Worm (Caenorhabditis elegans) whole organism, mixed stage, embryonic: ENCODE results near the gene lov-1.

Source experiments
- blmp-1 ChIP-seq: fragments of 150-350 bp; optimal IDR thresholded peaks from 2 replicates; lab custom pipeline; 2014; ENCODE audit warnings: missing biosample characterization, missing genetic modification characterization
- elt-3 ChIP-seq: fragments of 150-350 bp; optimal IDR thresholded peaks from 2 replicates; lab custom pipeline; 2014; ENCODE audit warnings: missing biosample characterization, missing genetic modification characterization
- lin-32 ChIP-seq: fragments of 200-800 bp; sonication (Bioruptor generic); optimal IDR thresholded peaks from 2 replicates; lab custom pipeline; 2018; ENCODE audit warnings: mild to moderate bottlenecking, missing genetic modification characterization, missing compliant biosample characterization
- nhr-76 ChIP-seq: sonication (generic microtip); optimal IDR thresholded peaks from 2 replicates; lab custom pipeline; 2017; ENCODE audit warnings: missing biosample characterization, missing genetic modification characterization
- sptf-1 ChIP-seq: sonication (generic microtip); optimal IDR thresholded peaks from 2 replicates; lab custom pipeline; 2017; ENCODE audit warnings: mild to moderate bottlenecking, missing genetic modification characterization, moderate library complexity, missing compliant biosample characterization
- unc-39 ChIP-seq: fragments of 150-350 bp; optimal IDR thresholded peaks from 2 replicates; lab custom pipeline; 2014; ENCODE audit warnings: missing biosample characterization, missing genetic modification characterization
- unc-62 ChIP-seq: fragments of 150-350 bp; optimal IDR thresholded peaks from 2 replicates; lab custom pipeline; 2014; ENCODE audit warnings: missing biosample characterization, missing genetic modification reagents, missing genetic modification characterization

ce11 chrII:10065472-10065871, 56.2 kb downstream of the lov-1 start:
- TF ChIP-seq nhr-76 (tag; lab: Kevin White, UChicago): no peak
- TF ChIP-seq elt-3 (tag; lab: Kevin White, UChicago): no peak
- no peak for TF ChIP-seq blmp-1
- peak; percentile 68 for TF ChIP-seq sptf-1 (tag; lab: Kevin White, UChicago)
- TF ChIP-seq lin-32 (GFP tag; lab: Kevin White, UChicago): no peak
- TF ChIP-seq unc-62: no peak
- TF ChIP-seq unc-39 (tag; lab: Kevin White, UChicago): no peak
